Worm (Caenorhabditis elegans): ENCODE data around the gene srj-5.

ce11 chrV:655823-656222 lies 3.0 kb upstream of the srj-5 start, which contains the start of gene srh-245:
- TF ChIP-seq mep-1 (tag; optimal IDR thresholded peaks at IDR 0.05) = no peak
- no peak for TF ChIP-seq pha-4 (tag; optimal IDR thresholded peaks at IDR 0.05)
- no peak for TF ChIP-seq drap-1 (GFP tag; optimal IDR thresholded peaks at IDR 0.05)
- no peak for TF ChIP-seq nhr-28 (tag; optimal IDR thresholded peaks at IDR 0.05)
- no peak for TF ChIP-seq sem-2 (GFP tag; optimal IDR thresholded peaks at IDR 0.05)
- no peak for TF ChIP-seq tbx-8 (GFP tag; optimal IDR thresholded peaks at IDR 0.05)
- TF ChIP-seq flh-1 (GFP tag; optimal IDR thresholded peaks at IDR 0.05) = no peak
- TF ChIP-seq unc-62 (GFP tag; optimal IDR thresholded peaks at IDR 0.05) = no peak
- no peak for TF ChIP-seq M03D4.4 (tag; optimal IDR thresholded peaks at IDR 0.05)
- TF ChIP-seq cnd-1 (tag; optimal IDR thresholded peaks at IDR 0.05) = no peak
- no peak for TF ChIP-seq blmp-1 (tag; optimal IDR thresholded peaks at IDR 0.05)
- TF ChIP-seq ces-1 (GFP tag; optimal IDR thresholded peaks at IDR 0.05) = no peak

Data from whole organism, mixed stage, embryonic.